Fruit fly (Drosophila melanogaster) whole organism, embryonic: ENCODE results near the gene simj.

Source experiments
- ATbp ChIP-seq: fragments of 200-800 bp; sonication (Bioruptor generic); optimal IDR thresholded peaks from 2 replicates; lab custom pipeline; 2017; ENCODE audit warnings: missing biosample characterization, mild to moderate bottlenecking, missing genetic modification characterization, missing genetic modification reagents
- Atf6 ChIP-seq: fragments of 200-800 bp; sonication (Bioruptor generic); IDR thresholded peaks from 2 replicates; pipeline ENCODE4 v1.3.6; 2022; ENCODE audit warnings: missing biosample characterization, missing genetic modification characterization
- BtbVII ChIP-seq: fragments of 200-800 bp; sonication (Bioruptor generic); optimal IDR thresholded peaks from 3 replicates; lab custom pipeline; 2017; ENCODE audit warnings: missing biosample characterization, mild to moderate bottlenecking, missing genetic modification characterization
- CG10366 ChIP-seq: fragments of 200-800 bp; sonication (Bioruptor generic); IDR thresholded peaks from 2 replicates; pipeline ENCODE4 v1.3.6; 2022; ENCODE audit warnings: missing biosample characterization, missing genetic modification characterization
- CG12769 ChIP-seq: fragments of 200-800 bp; sonication (Bioruptor generic); optimal IDR thresholded peaks from 2 replicates; lab custom pipeline; 2019; ENCODE audit warnings: missing biosample characterization, mild to moderate bottlenecking, missing genetic modification characterization, moderate library complexity
- CG13775 ChIP-seq: fragments of 200-800 bp; sonication (Bioruptor generic); optimal IDR thresholded peaks from 3 replicates; lab custom pipeline; 2017; ENCODE audit warnings: missing biosample characterization, mild to moderate bottlenecking, missing genetic modification characterization
- CG13894 ChIP-seq: fragments of 200-800 bp; sonication (Bioruptor generic); optimal IDR thresholded peaks from 3 replicates; lab custom pipeline; 2018; ENCODE audit warnings: missing biosample characterization, mild to moderate bottlenecking, missing genetic modification characterization, moderate library complexity
- CG14014 ChIP-seq: fragments of 200-800 bp; sonication (Bioruptor generic); IDR thresholded peaks from 2 replicates; pipeline ENCODE4 v1.3.6; 2022; ENCODE audit warnings: missing biosample characterization, missing genetic modification characterization
- CG14050 ChIP-seq: fragments of 200-800 bp; sonication (Bioruptor generic); IDR thresholded peaks from 3 replicates; pipeline ENCODE4 v1.3.6; 2022; ENCODE audit warnings: missing biosample characterization, missing genetic modification characterization
- CG17359 ChIP-seq: fragments of 200-800 bp; sonication (Bioruptor generic); optimal IDR thresholded peaks from 3 replicates; lab custom pipeline; 2018; ENCODE audit warnings: missing biosample characterization, mild to moderate bottlenecking, missing genetic modification characterization, moderate library complexity
- CG17361 ChIP-seq: fragments of 200-800 bp; sonication (Bioruptor generic); IDR thresholded peaks from 3 replicates; pipeline ENCODE4 v1.3.6; 2022; ENCODE audit warnings: missing biosample characterization, missing genetic modification characterization
- CG18599 ChIP-seq: fragments of 200-800 bp; sonication (Bioruptor generic); optimal IDR thresholded peaks from 3 replicates; lab custom pipeline; 2017; ENCODE audit warnings: missing biosample characterization, missing genetic modification characterization, mild to moderate bottlenecking, moderate library complexity, missing genetic modification reagents
- CG31388 ChIP-seq: fragments of 200-800 bp; sonication (Bioruptor generic); optimal IDR thresholded peaks from 2 replicates; lab custom pipeline; 2016; ENCODE audit warnings: missing biosample characterization, missing genetic modification characterization
- CG31441 ChIP-seq: fragments of 200-800 bp; sonication (Bioruptor generic); IDR thresholded peaks from 2 replicates; pipeline ENCODE4 v1.3.6; 2022; ENCODE audit warnings: missing biosample characterization, missing genetic modification characterization
- CG32767 ChIP-seq: fragments of 200-800 bp; sonication (Bioruptor generic); IDR thresholded peaks from 2 replicates; pipeline ENCODE4 v1.3.6; 2022; ENCODE audit warnings: missing biosample characterization, missing genetic modification characterization
- CG32772 ChIP-seq: fragments of 200-800 bp; sonication (Bioruptor generic); IDR thresholded peaks from 2 replicates; pipeline ENCODE4 v1.3.6; 2022; ENCODE audit warnings: missing biosample characterization, missing genetic modification characterization
- CG3281 ChIP-seq: fragments of 200-800 bp; sonication (Bioruptor generic); optimal IDR thresholded peaks from 3 replicates; lab custom pipeline; 2017; ENCODE audit warnings: missing biosample characterization, mild to moderate bottlenecking, missing genetic modification characterization
- CG8359 ChIP-seq: fragments of 200-800 bp; sonication (Bioruptor generic); optimal IDR thresholded peaks from 2 replicates; lab custom pipeline; 2017; ENCODE audit warnings: missing biosample characterization, mild to moderate bottlenecking, missing genetic modification characterization, borderline replicate concordance
- CG9932 ChIP-seq: fragments of 200-800 bp; sonication (Bioruptor generic); IDR thresholded peaks from 2 replicates; pipeline ENCODE4 v1.3.6; 2022; ENCODE audit warnings: missing biosample characterization, missing genetic modification characterization
- Doc3 ChIP-seq: fragments of 200-800 bp; sonication (Bioruptor generic); IDR thresholded peaks from 3 replicates; pipeline ENCODE4 v1.3.6; 2022; ENCODE audit warnings: missing biosample characterization, missing genetic modification characterization; ENCODE audit not compliant: partially characterized antibody
- Eip74EF ChIP-seq, 2 experiments: fragments of 200-800 bp in 1 of 2; fragments of >200 bp in 1 of 2; sonication (Bioruptor generic) in 1 of 2; optimal IDR thresholded peaks; 2 replicates each; lab custom pipeline; 2017 to 2019; ENCODE audit warnings: missing biosample characterization in 2 of 2, missing genetic modification characterization in 2 of 2, mild to moderate bottlenecking in 1 of 2, moderate library complexity in 1 of 2
- H2.0 ChIP-seq: fragments of 200-800 bp; sonication (Bioruptor generic); IDR thresholded peaks from 2 replicates; pipeline ENCODE4 v1.3.6; 2022; ENCODE audit warnings: missing biosample characterization, missing genetic modification characterization
- HHEX ChIP-seq: fragments of 200-800 bp; sonication (Bioruptor generic); optimal IDR thresholded peaks from 3 replicates; lab custom pipeline; 2017; ENCODE audit warnings: missing biosample characterization, mild to moderate bottlenecking, missing genetic modification characterization, missing genetic modification reagents
- HLH3B ChIP-seq: fragments of 200-800 bp; sonication (Bioruptor generic); IDR thresholded peaks from 2 replicates; pipeline ENCODE4 v1.3.6; 2022; ENCODE audit warnings: missing biosample characterization, missing genetic modification characterization
- NfI ChIP-seq: fragments of 200-800 bp; sonication (Bioruptor generic); optimal IDR thresholded peaks from 3 replicates; lab custom pipeline; 2018; ENCODE audit warnings: missing biosample characterization, mild to moderate bottlenecking, missing genetic modification characterization, moderate library complexity
- abd-A ChIP-seq: fragments of 200-800 bp; sonication (Bioruptor generic); optimal IDR thresholded peaks from 3 replicates; lab custom pipeline; 2019; ENCODE audit warnings: missing biosample characterization, mild to moderate bottlenecking, missing genetic modification characterization, moderate library complexity
- ac ChIP-seq: fragments of 200-800 bp; sonication (Bioruptor generic); optimal IDR thresholded peaks from 3 replicates; lab custom pipeline; 2017; ENCODE audit warnings: missing biosample characterization, mild to moderate bottlenecking, missing genetic modification characterization
- ash1 ChIP-seq: fragments of 200-800 bp; sonication (Bioruptor generic); optimal IDR thresholded peaks from 2 replicates; lab custom pipeline; 2018; ENCODE audit warnings: missing biosample characterization, mild to moderate bottlenecking, missing genetic modification characterization
- chinmo ChIP-seq: fragments of 200-800 bp; sonication (Bioruptor generic); IDR thresholded peaks from 4 replicates; pipeline ENCODE4 v1.3.6; 2022; ENCODE audit warnings: missing biosample characterization, missing genetic modification characterization; ENCODE audit not compliant: partially characterized antibody
- chm ChIP-seq: fragments of 200-800 bp; sonication (Bioruptor generic); IDR thresholded peaks from 2 replicates; pipeline ENCODE4 v1.3.6; 2022; ENCODE audit warnings: missing biosample characterization, missing genetic modification characterization
- ci ChIP-seq: fragments of 200-800 bp; sonication (Bioruptor generic); IDR thresholded peaks from 3 replicates; pipeline ENCODE4 v1.3.6; 2022; ENCODE audit warnings: missing biosample characterization, missing genetic modification characterization
- crc ChIP-seq: fragments of 200-800 bp; sonication (Bioruptor generic); optimal IDR thresholded peaks from 2 replicates; lab custom pipeline; 2016; ENCODE audit warnings: missing biosample characterization, missing genetic modification characterization
- dan ChIP-seq: fragments of 200-800 bp; sonication (Bioruptor generic); IDR thresholded peaks from 2 replicates; pipeline ENCODE4 v1.3.6; 2022; ENCODE audit warnings: missing biosample characterization, missing genetic modification characterization
- dm ChIP-seq: fragments of 200-800 bp; sonication (Bioruptor generic); optimal IDR thresholded peaks from 3 replicates; lab custom pipeline; 2016; ENCODE audit warnings: missing biosample characterization, missing genetic modification characterization
- exex ChIP-seq: fragments of 200-800 bp; sonication (Bioruptor generic); optimal IDR thresholded peaks from 4 replicates; lab custom pipeline; 2018; ENCODE audit warnings: missing biosample characterization, mild to moderate bottlenecking, missing genetic modification characterization, moderate library complexity
- gsb ChIP-seq: fragments of 200-800 bp; sonication (Bioruptor generic); IDR thresholded peaks from 2 replicates; pipeline ENCODE4 v1.3.6; 2022; ENCODE audit warnings: missing biosample characterization, missing genetic modification characterization
- gt ChIP-seq: fragments of 200-800 bp; sonication (Bioruptor generic); IDR thresholded peaks from 2 replicates; pipeline ENCODE4 v1.3.6; 2022; ENCODE audit warnings: missing biosample characterization, missing genetic modification characterization
- kni ChIP-seq: fragments of 200-800 bp; sonication (Bioruptor generic); optimal IDR thresholded peaks from 3 replicates; lab custom pipeline; 2017; ENCODE audit warnings: mild to moderate bottlenecking, missing biosample characterization, missing genetic modification reagents, missing genetic modification characterization
- lab ChIP-seq: fragments of 200-800 bp; sonication (Bioruptor generic); optimal IDR thresholded peaks from 3 replicates; lab custom pipeline; 2017; ENCODE audit warnings: missing biosample characterization, missing genetic modification characterization, mild to moderate bottlenecking, moderate library complexity, missing genetic modification reagents
- odd ChIP-seq: fragments of 200-800 bp; sonication (Bioruptor generic); optimal IDR thresholded peaks from 2 replicates; lab custom pipeline; 2017; ENCODE audit warnings: missing biosample characterization, mild to moderate bottlenecking, missing genetic modification characterization
- ro ChIP-seq: fragments of 200-800 bp; sonication (Bioruptor generic); IDR thresholded peaks from 2 replicates; pipeline ENCODE4 v1.3.6; 2022; ENCODE audit warnings: missing biosample characterization, missing genetic modification characterization
- schlank ChIP-seq: fragments of 200-800 bp; sonication (Bioruptor generic); optimal IDR thresholded peaks from 2 replicates; lab custom pipeline; 2018; ENCODE audit warnings: missing biosample characterization, mild to moderate bottlenecking, missing genetic modification characterization
- sd ChIP-seq: fragments of 200-800 bp; sonication (Bioruptor generic); optimal IDR thresholded peaks from 3 replicates; lab custom pipeline; 2018; ENCODE audit warnings: missing biosample characterization, mild to moderate bottlenecking, missing genetic modification characterization, moderate library complexity
- slou ChIP-seq: fragments of 200-800 bp; sonication (Bioruptor generic); optimal IDR thresholded peaks from 3 replicates; lab custom pipeline; 2016; ENCODE audit warnings: missing biosample characterization, missing genetic modification characterization
- tna ChIP-seq: fragments of 200-800 bp; sonication (Bioruptor generic); IDR thresholded peaks from 2 replicates; pipeline ENCODE4 v1.3.6; 2022; ENCODE audit warnings: missing biosample characterization, missing genetic modification characterization; ENCODE audit not compliant: partially characterized antibody
- yki ChIP-seq: fragments of >200 bp; optimal IDR thresholded peaks from 3 replicates; lab custom pipeline; 2018
- zf30C ChIP-seq: fragments of 200-800 bp; sonication (Bioruptor generic); optimal IDR thresholded peaks from 3 replicates; lab custom pipeline; 2018; ENCODE audit warnings: missing biosample characterization, mild to moderate bottlenecking, missing genetic modification characterization

The simj gene

dm6 chr3L:10679711-10680154 lies 15.2 kb downstream of the simj start (continued):
- TF ChIP-seq zf30C (GFP tag; lab: Kevin White, UChicago) (no peak), crc (GFP tag; lab: Kevin White, UChicago) (no peak), Doc3 (GFP tag; lab: Robert Waterston, UW) (no peak), dm (no peak), dan (GFP tag; lab: Robert Waterston, UW) (no peak), HHEX (GFP tag; lab: Kevin White, UChicago) (peak; percentile 36), ATbp (peak; percentile 4), ci (GFP tag; lab: Robert Waterston, UW) (0 out of 3 replicates have a peak, but pooled peaks have one; percentile 32), gsb (GFP tag; lab: Robert Waterston, UW) (no peak), chm (no peak; the same call in 1 of the 2 replicates), CG13775 (GFP tag; lab: Kevin White, UChicago) (peak; percentile 22), CG17361 (GFP tag; lab: Robert Waterston, UW) (0 out of 3 replicates have a peak, but pooled peaks have one; percentile 11), CG17359 (tag; lab: Kevin White, UChicago) (peak; percentile 21), schlank (tag; lab: Kevin White, UChicago) (peak; percentile 37), chinmo (GFP tag; lab: Robert Waterston, UW) (no peak), HLH3B (GFP tag; lab: Robert Waterston, UW) (no peak), CG31441 (GFP tag; lab: Robert Waterston, UW) (peak; percentile 42), CG18599 (GFP tag; lab: Kevin White, UChicago) (peak; percentile 45)

DNA sequence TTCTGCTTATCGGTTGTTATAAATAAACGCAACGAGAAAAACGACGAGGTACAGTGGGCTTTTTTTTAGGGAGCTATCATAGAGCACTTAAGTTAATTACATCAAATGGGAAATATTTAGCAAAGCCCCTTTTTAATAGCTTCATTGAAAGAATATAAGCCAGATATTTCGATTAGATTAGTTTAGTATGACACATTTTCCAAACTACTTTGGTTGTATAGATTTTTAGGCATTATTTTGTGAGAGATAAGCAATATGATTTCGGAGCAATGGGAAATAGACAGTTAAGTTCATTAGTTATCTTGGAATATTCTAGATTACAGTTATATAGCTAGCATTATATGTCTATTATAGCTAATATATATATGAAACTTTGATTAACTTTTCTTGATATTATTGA lies 15.6 kb downstream of the simj start:
- TF ChIP-seq ac (no peak), ro (GFP tag; lab: Robert Waterston, UW) (no peak), NfI (GFP tag; lab: Kevin White, UChicago) (no peak), exex (tag; lab: Kevin White, UChicago) (peak; percentile 89)

- TF ChIP-seq slou (GFP tag; lab: Kevin White, UChicago) (no peak), CG13894 (tag; lab: Kevin White, UChicago) (peak; percentile 0), odd (no peak), CG8359 (GFP tag; lab: Kevin White, UChicago) (no peak), CG9932 (0 out of 2 replicates have a peak, but pooled peaks have one; percentile 18), BtbVII (GFP tag; lab: Kevin White, UChicago) (no peak), CG12769 (tag; lab: Kevin White, UChicago) (peak; percentile 28), lab (GFP tag; lab: Kevin White, UChicago) (peak; percentile 20), yki (lab: Kevin White, UChicago) (peak; percentile 19), CG32767 (GFP tag; lab: Robert Waterston, UW) (no peak), CG10366 (0 out of 2 replicates have a peak, but pooled peaks have one; percentile 9), CG14014 (GFP tag; lab: Robert Waterston, UW) (0 out of 2 replicates have a peak, but pooled peaks have one; percentile 10), CG3281 (GFP tag; lab: Kevin White, UChicago) (no peak), sd (tag; lab: Kevin White, UChicago) (peak; percentile 29), kni (GFP tag; lab: Kevin White, UChicago) (peak; percentile 56), Atf6 (GFP tag; lab: Robert Waterston, UW) (0 out of 2 replicates have a peak, but pooled peaks have one; percentile 35), Eip74EF (GFP tag; optimal IDR thresholded peaks at IDR 0.05; lab: Kevin White, UChicago) (no peak), CG32772 (GFP tag; lab: Robert Waterston, UW) (0 out of 2 replicates have a peak, but pooled peaks have one; percentile 15), H2.0 (peak; percentile 10; the same call in 1 of the 2 replicates), CG31388 (GFP tag; lab: Kevin White, UChicago) (no peak), gt (GFP tag; lab: Robert Waterston, UW) (no peak), CG14050 (no peak), tna (GFP tag; lab: Robert Waterston, UW) (peak; percentile 38; the same call in 1 of the 2 replicates), ash1 (GFP tag; lab: Kevin White, UChicago) (peak; percentile 35), abd-A (tag; lab: Kevin White, UChicago) (peak; percentile 41)
These were observed 16.3 kb downstream of the simj start for dm6 chr3L:10680728-10681306.
